Fruit fly (Drosophila melanogaster) whole organism, wandering third instar larva: ENCODE measurements around the gene MetRS-m.

Source experiments
- pan ChIP-seq: fragments of >200 bp; optimal IDR thresholded peaks from 2 replicates; lab custom pipeline; 2017
- woc ChIP-seq: sonication (Bioruptor generic); optimal IDR thresholded peaks from 2 replicates; lab custom pipeline; 2016; ENCODE audit warnings: missing biosample characterization, mild to moderate bottlenecking, missing genetic modification characterization

DNA sequence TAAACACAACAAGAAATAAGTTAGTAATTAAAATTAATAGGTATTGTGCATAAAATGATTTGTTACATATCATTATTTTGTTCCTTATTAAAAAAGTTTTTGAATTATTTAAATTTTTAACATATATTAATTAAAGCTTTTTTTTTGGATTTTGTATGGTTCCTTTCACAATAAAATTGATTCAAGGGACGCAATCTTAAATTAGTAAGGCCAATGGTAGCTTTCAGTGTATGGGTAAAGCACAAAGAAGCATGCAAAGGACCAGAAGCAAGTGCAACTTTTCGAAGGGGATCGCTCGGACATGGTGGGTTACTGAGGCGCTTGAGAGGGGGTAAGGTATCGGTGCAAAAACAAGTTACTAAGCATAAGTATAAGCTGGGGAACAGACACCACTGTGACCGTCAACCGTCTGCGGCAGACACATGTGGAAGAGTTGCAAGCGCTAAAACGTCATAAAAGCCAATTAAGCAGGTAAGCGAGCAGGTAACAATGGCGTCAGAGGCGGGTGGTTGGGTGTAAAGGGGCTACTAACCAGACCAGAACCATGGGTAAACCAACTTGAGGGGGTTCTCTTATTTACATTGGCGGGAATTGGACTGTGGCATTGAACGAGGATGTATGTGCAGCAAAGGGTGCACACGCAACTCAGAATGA lies 15.9 kb upstream of the MetRS-m start:
- TF ChIP-seq woc (GFP tag; lab: Kevin White, UChicago) (no peak), pan (lab: Kevin White, UChicago) (no peak)
